Worm (Caenorhabditis elegans) whole organism, L3 larva: Measurements from ENCODE around the gene Y51H7C.3.

Experiments used
- egl-27 ChIP-seq: sonication (generic microtip); optimal IDR thresholded peaks from 4 replicates; lab custom pipeline; 2017; ENCODE audit warnings: missing biosample characterization, missing genetic modification reagents, missing genetic modification characterization
- fos-1 ChIP-seq: fragments of 150-350 bp; optimal IDR thresholded peaks from 2 replicates; lab custom pipeline; 2014; ENCODE audit warnings: missing biosample characterization, missing genetic modification characterization
- lin-15B ChIP-seq: fragments of 150-350 bp; optimal IDR thresholded peaks from 2 replicates; lab custom pipeline; 2014; ENCODE audit warnings: missing biosample characterization, missing genetic modification characterization
- lin-39 ChIP-seq: fragments of 150-350 bp; optimal IDR thresholded peaks from 2 replicates; lab custom pipeline; 2018; ENCODE audit warnings: missing biosample characterization, missing genetic modification reagents, missing genetic modification characterization
- nhr-11 ChIP-seq: fragments of 150-350 bp; optimal IDR thresholded peaks from 2 replicates; lab custom pipeline; 2014; ENCODE audit warnings: missing biosample characterization, missing genetic modification characterization
- nhr-23 ChIP-seq: fragments of 150-350 bp; optimal IDR thresholded peaks from 2 replicates; lab custom pipeline; 2014; ENCODE audit warnings: missing biosample characterization, missing genetic modification reagents, missing genetic modification characterization
- pha-4 ChIP-seq: fragments of 150-350 bp; optimal IDR thresholded peaks from 2 replicates; lab custom pipeline; 2014; ENCODE audit warnings: missing biosample characterization, missing genetic modification reagents, missing genetic modification characterization
- unc-39 ChIP-seq: sonication (generic microtip); optimal IDR thresholded peaks from 4 replicates; lab custom pipeline; 2017; ENCODE audit warnings: missing biosample characterization, missing genetic modification characterization
- unc-62 ChIP-seq: fragments of 150-350 bp; sonication (generic microtip); optimal IDR thresholded peaks from 4 replicates; lab custom pipeline; 2014; ENCODE audit warnings: missing biosample characterization, missing genetic modification reagents, missing genetic modification characterization

- no peak for TF ChIP-seq nhr-11 (tag; lab: Kevin White, UChicago)
- TF ChIP-seq unc-39 (tag; lab: Kevin White, UChicago), result no peak
- TF ChIP-seq lin-15B, result no peak
- TF ChIP-seq nhr-23, result no peak
- TF ChIP-seq egl-27, result no peak
- no peak for TF ChIP-seq pha-4 (tag; lab: Kevin White, UChicago)
- no peak for TF ChIP-seq fos-1 (tag; lab: Kevin White, UChicago)
- TF ChIP-seq lin-39 (tag; lab: Kevin White, UChicago), result no peak
- no peak for TF ChIP-seq unc-62 (GFP tag; lab: Kevin White, UChicago)
These were observed 39.9 kb upstream of the Y51H7C.3 start, which contains the start of gene F54D12.2 for ce11 chrII:1398396-1398795.
